Worm (Caenorhabditis elegans) whole organism, late embryonic: ENCODE results near the gene W09G12.8.
"Not testable (repeated sequence)": the region's sequence is repeated elsewhere in the genome, so short reads cannot be mapped to it uniquely, and the experiment has no call there.

ENCODE experiments used
- C08G9.2 ChIP-seq: sonication (generic microtip); optimal IDR thresholded peaks from 2 replicates; lab custom pipeline; 2016; ENCODE audit warnings: mild to moderate bottlenecking, missing genetic modification characterization, moderate library complexity, missing compliant biosample characterization
- K09A11.1 ChIP-seq: sonication (generic microtip); optimal IDR thresholded peaks from 2 replicates; lab custom pipeline; 2017; ENCODE audit warnings: antibody characterized with exemption, mild to moderate bottlenecking, missing genetic modification characterization, missing compliant biosample characterization; ENCODE audit not compliant: insufficient read depth
- Y22D7AL.16 ChIP-seq: sonication (generic microtip); optimal IDR thresholded peaks from 2 replicates; lab custom pipeline; 2016; ENCODE audit warnings: missing genetic modification characterization, missing compliant biosample characterization
- ceh-14 ChIP-seq: sonication (generic microtip); optimal IDR thresholded peaks from 2 replicates; lab custom pipeline; 2016; ENCODE audit warnings: missing genotype, missing genetic modification characterization, missing compliant biosample characterization
- ceh-19 ChIP-seq: fragments of 200-800 bp; sonication (Bioruptor generic); optimal IDR thresholded peaks from 2 replicates; lab custom pipeline; 2018; ENCODE audit warnings: mild to moderate bottlenecking, missing genetic modification characterization, missing compliant biosample characterization
- ceh-24 ChIP-seq: sonication (generic microtip); optimal IDR thresholded peaks from 2 replicates; lab custom pipeline; 2016; ENCODE audit warnings: mild to moderate bottlenecking, missing genetic modification characterization, missing compliant biosample characterization
- ceh-45 ChIP-seq: fragments of 200-800 bp; sonication (Bioruptor generic); IDR thresholded peaks from 2 replicates; pipeline ENCODE4 v1.3.6; 2022; ENCODE audit warnings: missing genetic modification reagents, missing genetic modification characterization, missing compliant biosample characterization
- ceh-48 ChIP-seq: sonication (generic microtip); optimal IDR thresholded peaks from 2 replicates; lab custom pipeline; 2016; ENCODE audit warnings: missing genetic modification characterization, inconsistent platforms, missing compliant biosample characterization
- che-1 ChIP-seq: sonication (generic microtip); optimal IDR thresholded peaks from 2 replicates; lab custom pipeline; 2016; ENCODE audit warnings: mild to moderate bottlenecking, missing genetic modification characterization, missing compliant biosample characterization
- dmd-4 ChIP-seq: sonication (generic microtip); optimal IDR thresholded peaks from 2 replicates; lab custom pipeline; 2016; ENCODE audit warnings: borderline replicate concordance, missing genetic modification characterization, missing compliant biosample characterization
- dve-1 ChIP-seq: sonication (generic microtip); optimal IDR thresholded peaks from 2 replicates; lab custom pipeline; 2017; ENCODE audit warnings: antibody characterized with exemption, mild to moderate bottlenecking, missing genetic modification characterization, missing compliant biosample characterization
- elt-2 ChIP-seq: sonication (generic microtip); optimal IDR thresholded peaks from 2 replicates; lab custom pipeline; 2016; ENCODE audit warnings: missing genetic modification reagents, missing genetic modification characterization, missing compliant biosample characterization
- eyg-1 ChIP-seq: sonication (generic microtip); optimal IDR thresholded peaks from 2 replicates; lab custom pipeline; 2016; ENCODE audit warnings: missing genotype, missing genetic modification characterization, missing compliant biosample characterization
- gmeb-2 ChIP-seq: sonication (generic microtip); optimal IDR thresholded peaks from 2 replicates; lab custom pipeline; 2016; ENCODE audit warnings: missing genetic modification characterization, inconsistent platforms, missing compliant biosample characterization
- hlh-30 ChIP-seq: sonication (generic microtip); optimal IDR thresholded peaks from 2 replicates; lab custom pipeline; 2017; ENCODE audit warnings: antibody characterized with exemption, missing genetic modification characterization, missing compliant biosample characterization; ENCODE audit not compliant: insufficient read depth
- hlh-6 ChIP-seq: sonication (generic microtip); optimal IDR thresholded peaks from 2 replicates; lab custom pipeline; 2016; ENCODE audit warnings: missing genotype, missing genetic modification characterization, missing compliant biosample characterization
- hlh-8 ChIP-seq: sonication (generic microtip); optimal IDR thresholded peaks from 2 replicates; lab custom pipeline; 2016; ENCODE audit warnings: missing genotype, missing genetic modification characterization, missing compliant biosample characterization
- madf-2 ChIP-seq: sonication (generic microtip); optimal IDR thresholded peaks from 2 replicates; lab custom pipeline; 2017; ENCODE audit warnings: missing genetic modification characterization, missing compliant biosample characterization
- nfya-1 ChIP-seq: sonication (generic microtip); optimal IDR thresholded peaks from 2 replicates; lab custom pipeline; 2017; ENCODE audit warnings: missing genetic modification characterization, mild to moderate bottlenecking, missing compliant biosample characterization, antibody characterized with exemption, moderate library complexity
- nhr-11 ChIP-seq: fragments of 150-350 bp; optimal IDR thresholded peaks from 2 replicates; lab custom pipeline; 2014; ENCODE audit warnings: missing biosample characterization, missing genetic modification characterization
- nhr-232 ChIP-seq: sonication (generic microtip); optimal IDR thresholded peaks from 2 replicates; lab custom pipeline; 2016; ENCODE audit warnings: missing genetic modification characterization, missing compliant biosample characterization
- npax-4 ChIP-seq: sonication (generic microtip); optimal IDR thresholded peaks from 2 replicates; lab custom pipeline; 2016; ENCODE audit warnings: missing genetic modification characterization, missing compliant biosample characterization
- pag-3 ChIP-seq: sonication (generic microtip); optimal IDR thresholded peaks from 2 replicates; lab custom pipeline; 2016; ENCODE audit warnings: missing compliant biosample characterization, missing genetic modification characterization, borderline replicate concordance
- pha-4 ChIP-seq: fragments of 150-350 bp; optimal IDR thresholded peaks from 2 replicates; lab custom pipeline; 2018; ENCODE audit warnings: missing biosample characterization, missing genetic modification reagents, missing genetic modification characterization
- pqm-1 ChIP-seq: sonication (generic microtip); optimal IDR thresholded peaks from 2 replicates; lab custom pipeline; 2016; ENCODE audit warnings: missing genetic modification characterization, missing compliant biosample characterization
- pros-1 ChIP-seq: fragments of 150-350 bp; optimal IDR thresholded peaks from 2 replicates; lab custom pipeline; 2014; ENCODE audit warnings: missing biosample characterization, missing genetic modification reagents, missing genetic modification characterization
- sdc-2 ChIP-seq: sonication (generic microtip); optimal IDR thresholded peaks from 2 replicates; lab custom pipeline; 2016; ENCODE audit warnings: missing genotype, missing genetic modification characterization, missing compliant biosample characterization
- sox-2 ChIP-seq: fragments of 200-800 bp; sonication (Bioruptor generic); IDR thresholded peaks from 2 replicates; pipeline ENCODE4 v1.3.6; 2022; ENCODE audit warnings: missing genetic modification reagents, missing genetic modification characterization, missing compliant biosample characterization
- tbx-7 ChIP-seq: sonication (generic microtip); optimal IDR thresholded peaks from 2 replicates; lab custom pipeline; 2016; ENCODE audit warnings: missing genotype, missing genetic modification characterization, missing compliant biosample characterization
- ttx-3 ChIP-seq: sonication (generic microtip); optimal IDR thresholded peaks from 2 replicates; lab custom pipeline; 2016; ENCODE audit warnings: missing genetic modification reagents, missing genetic modification characterization, missing compliant biosample characterization
- unc-3 ChIP-seq, 2 experiments: fragments of 200-800 bp in 1 of 2; sonication (Bioruptor generic) in 1 of 2; sonication (generic microtip) in 1 of 2; conservative IDR thresholded peaks in 1 of 2; optimal IDR thresholded peaks in 1 of 2; 2 replicates each; pipeline versions ENCODE4 v1.3.6 to Lab custom; 2016 to 2022; ENCODE audit warnings: missing compliant biosample characterization in 2 of 2, missing genetic modification characterization in 2 of 2, missing genetic modification reagents in 1 of 2
- unc-42 ChIP-seq: sonication (generic microtip); optimal IDR thresholded peaks from 2 replicates; lab custom pipeline; 2016; ENCODE audit warnings: missing genotype, missing genetic modification characterization, missing compliant biosample characterization
- unc-55 ChIP-seq: sonication (generic microtip); optimal IDR thresholded peaks from 2 replicates; lab custom pipeline; 2017; ENCODE audit warnings: missing biosample characterization, missing genetic modification reagents, missing genetic modification characterization
- zip-5 ChIP-seq: sonication (generic microtip); optimal IDR thresholded peaks from 2 replicates; lab custom pipeline; 2016; ENCODE audit warnings: missing genetic modification characterization, missing compliant biosample characterization
- ztf-16 ChIP-seq: sonication (generic microtip); optimal IDR thresholded peaks from 2 replicates; lab custom pipeline; 2017; ENCODE audit warnings: missing genetic modification characterization, missing compliant biosample characterization

The W09G12.8 gene

DNA sequence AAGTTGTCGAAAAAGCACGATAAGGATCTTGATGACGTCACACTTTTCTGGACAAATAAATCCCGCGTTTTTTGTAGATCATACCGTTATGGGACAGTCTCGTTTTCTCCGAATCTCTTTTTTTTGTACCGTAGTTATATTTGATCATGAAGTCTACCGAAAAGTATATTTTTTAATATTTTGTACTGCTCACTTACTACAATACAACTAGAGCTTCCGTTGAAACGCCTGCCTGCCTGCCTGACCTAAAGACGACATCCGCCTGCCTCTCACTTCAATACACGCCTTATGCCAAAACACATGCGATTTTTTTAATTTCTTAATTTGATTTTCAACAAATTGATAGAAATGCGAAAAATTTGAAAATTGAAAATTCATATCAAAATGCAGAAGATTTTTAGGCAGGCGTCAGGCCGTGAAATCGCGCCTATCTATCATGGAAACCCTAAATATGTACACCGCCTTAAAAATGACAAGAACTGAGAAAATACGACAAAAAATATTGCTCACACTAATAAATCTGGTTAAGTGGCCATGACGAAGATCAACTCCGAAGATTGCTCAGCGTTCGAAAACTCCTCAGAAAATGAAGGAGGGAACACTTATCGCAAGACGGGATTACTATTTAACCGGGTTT is at the start of gene W09G12.8:
Gene W09G12.8 (plus strand): TSS at position 587 of the 637 bp plus-strand sequence.
- TF ChIP-seq ceh-48 (no peak), tbx-7 (tag; lab: Kevin White, UChicago) (no peak), sdc-2 (tag; lab: Kevin White, UChicago) (no peak), unc-42 (tag; lab: Kevin White, UChicago) (no peak), unc-3 (GFP tag; conservative IDR thresholded peaks at IDR 0.05; lab: Robert Waterston, UW) (no peak), unc-3 (tag; optimal IDR thresholded peaks at IDR 0.05; lab: Kevin White, UChicago) (no peak), che-1 (no peak), ceh-24 (no peak), gmeb-2 (tag; lab: Kevin White, UChicago) (no peak)

DNA sequence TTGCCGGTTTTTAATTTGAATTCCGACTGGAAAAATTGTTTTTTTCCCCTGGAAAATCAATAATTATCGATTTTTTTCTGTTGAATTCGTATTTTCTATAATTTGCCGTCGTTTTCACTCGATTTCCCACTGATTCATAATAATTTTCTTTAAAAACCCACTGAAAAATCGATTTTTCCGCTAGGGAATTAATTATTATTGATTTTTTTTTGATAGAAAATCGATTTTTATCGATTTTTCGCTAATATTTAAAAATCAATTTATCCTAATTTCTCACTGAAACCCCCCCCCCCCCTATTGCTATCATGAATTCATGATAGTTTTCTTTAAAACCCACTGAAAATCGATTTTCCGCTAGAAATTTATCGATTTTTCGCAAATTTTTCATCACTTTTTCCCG is 49.4 kb upstream of the W09G12.8 start:
- TF ChIP-seq zip-5 (tag; lab: Kevin White, UChicago) (no peak), ceh-45 (GFP tag; lab: Robert Waterston, UW) (no peak), eyg-1 (tag; lab: Kevin White, UChicago) (no peak), che-1 (no peak), hlh-6 (tag; lab: Kevin White, UChicago) (no peak), ttx-3 (tag; lab: Kevin White, UChicago) (no peak), nhr-11 (tag; lab: Kevin White, UChicago) (no peak)

- TF ChIP-seq C08G9.2 (no peak), dve-1 (no peak), sox-2 (GFP tag; lab: Robert Waterston, UW) (no peak), npax-4 (tag; lab: Kevin White, UChicago) (no peak), nfya-1 (tag; lab: Kevin White, UChicago) (no peak), unc-42 (tag; lab: Kevin White, UChicago) (peak; percentile 32), madf-2 (tag; lab: Kevin White, UChicago) (no peak), dmd-4 (tag; lab: Kevin White, UChicago) (no peak)
Observed at ce11 chrIV:1177683-1178082, 48.3 kb upstream of the W09G12.8 start, which contains the start of gene Y104H12D.2. TSS of gene Y104H12D.2 (plus strand) at chrIV:1178022.

DNA sequence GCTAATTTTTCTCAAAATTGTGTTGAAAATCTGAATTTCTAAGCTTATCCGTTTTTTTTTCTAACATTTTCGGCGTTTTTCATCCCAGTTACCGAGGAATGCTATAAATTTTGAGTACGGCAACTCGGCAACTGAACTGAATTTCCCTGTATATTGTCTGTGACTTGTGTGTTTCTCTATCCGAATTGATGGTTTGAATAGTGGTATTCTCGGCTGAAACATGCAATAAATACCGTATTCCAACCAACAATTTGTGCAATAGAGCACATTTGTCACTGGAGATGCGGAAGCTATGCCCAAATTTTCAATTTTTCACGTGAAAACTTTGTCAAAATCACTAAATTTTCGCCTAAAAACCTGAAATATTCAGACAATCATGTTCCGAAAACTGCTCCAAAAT is 43.7 kb upstream of the W09G12.8 start, which contains the start of gene rmif-2:
Gene rmif-2 (plus strand): TSS at position 301 of the 400 bp plus-strand sequence.
- TF ChIP-seq madf-2 (tag; lab: Kevin White, UChicago); sox-2 (GFP tag; lab: Robert Waterston, UW); pros-1 (tag; lab: Kevin White, UChicago): not testable (repeated sequence)

DNA sequence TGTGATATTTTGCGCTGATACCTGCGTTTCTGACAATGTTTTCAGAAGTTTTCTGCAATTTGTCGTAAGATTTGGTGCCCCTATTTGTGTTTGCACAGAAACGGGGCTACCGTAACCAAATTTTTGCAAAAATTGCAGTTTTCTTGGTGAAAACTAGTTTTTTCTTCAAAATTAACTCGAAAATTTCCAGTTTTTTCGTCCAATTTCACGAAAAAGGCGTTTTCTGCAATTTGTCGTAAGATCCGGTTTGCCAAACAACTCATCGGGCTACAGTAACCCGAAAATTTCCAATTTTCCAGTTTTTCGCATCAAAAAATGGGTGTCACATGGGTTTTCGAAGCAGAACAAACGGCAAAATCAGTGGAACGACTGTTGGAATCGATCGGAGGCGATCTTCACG is 38.5 kb upstream of the W09G12.8 start, which contains the start of gene mdt-20:
Gene mdt-20 (plus strand): TSS at position 301 of the 400 bp plus-strand sequence.
- not testable (repeated sequence) for TF ChIP-seq pha-4 (tag; lab: Kevin White, UChicago); nhr-232 (tag; lab: Kevin White, UChicago); C08G9.2

- TF ChIP-seq pag-3 (no peak), dmd-4 (tag; lab: Kevin White, UChicago) (no peak), pqm-1 (tag; lab: Kevin White, UChicago) (no peak), ceh-14 (no peak), Y22D7AL.16 (no peak), K09A11.1 (no peak), unc-55 (GFP tag; lab: Kevin White, UChicago) (no peak), elt-2 (tag; lab: Kevin White, UChicago) (no peak), hlh-8 (tag; lab: Kevin White, UChicago) (no peak), tbx-7 (tag; lab: Kevin White, UChicago) (no peak), ceh-19 (GFP tag; lab: Kevin White, UChicago) (no peak), ztf-16 (tag; lab: Kevin White, UChicago) (no peak), ceh-45 (GFP tag; lab: Robert Waterston, UW) (no peak), ceh-48 (no peak), nhr-232 (tag; lab: Kevin White, UChicago) (no peak), hlh-30 (tag; lab: Kevin White, UChicago) (no peak)
Observed at ce11 chrIV:1192765-1193164, 33.2 kb upstream of the W09G12.8 start, which contains the start of gene spl-3. TSS of gene spl-3 (plus strand) at chrIV:1193065.
